Worm (Caenorhabditis elegans) whole organism, L4 larva: ENCODE results near the gene Y62H9A.11.

Source experiments
- ama-1 ChIP-seq: fragments of 150-350 bp; optimal IDR thresholded peaks from 2 replicates; lab custom pipeline; 2014; ENCODE audit warnings: inconsistent platforms, mixed read lengths
- duxl-1 ChIP-seq: sonication (generic microtip); optimal IDR thresholded peaks from 2 replicates; lab custom pipeline; 2016; ENCODE audit warnings: mild to moderate bottlenecking, missing genetic modification characterization, moderate library complexity, missing compliant biosample characterization; ENCODE audit not compliant: poor library complexity
- fkh-10 ChIP-seq: fragments of 150-350 bp; optimal IDR thresholded peaks from 2 replicates; lab custom pipeline; 2014; ENCODE audit warnings: missing biosample characterization, missing genetic modification reagents, missing genetic modification characterization
- fos-1 ChIP-seq: fragments of 150-350 bp; optimal IDR thresholded peaks from 2 replicates; lab custom pipeline; 2014; ENCODE audit warnings: missing biosample characterization, missing genetic modification characterization
- lin-15B ChIP-seq: fragments of 150-350 bp; sonication (generic microtip); optimal IDR thresholded peaks from 3 replicates; lab custom pipeline; 2014; ENCODE audit warnings: missing biosample characterization, missing genetic modification characterization
- lsy-2 ChIP-seq, 2 experiments: fragments of 150-350 bp in 1 of 2; sonication (generic microtip) in 1 of 2; optimal IDR thresholded peaks; 2 replicates each; lab custom pipeline; 2014 to 2017; ENCODE audit warnings: missing biosample characterization in 2 of 2, missing genetic modification characterization in 2 of 2
- mep-1 ChIP-seq: fragments of 150-350 bp; sonication (generic microtip); optimal IDR thresholded peaks from 3 replicates; lab custom pipeline; 2014; ENCODE audit warnings: missing biosample characterization, missing genetic modification characterization
- nhr-10 ChIP-seq: fragments of 150-350 bp; optimal IDR thresholded peaks from 2 replicates; lab custom pipeline; 2014; ENCODE audit warnings: missing biosample characterization, missing genetic modification characterization
- nhr-76 ChIP-seq: fragments of 150-350 bp; optimal IDR thresholded peaks from 2 replicates; lab custom pipeline; 2014; ENCODE audit warnings: missing biosample characterization, missing genetic modification characterization
- saeg-2 ChIP-seq: fragments of 200-800 bp; sonication (Bioruptor generic); IDR thresholded peaks from 2 replicates; pipeline ENCODE4 v1.3.6; 2022; ENCODE audit warnings: missing genetic modification reagents, missing genetic modification characterization, missing compliant biosample characterization
- skn-1 ChIP-seq: fragments of 150-350 bp; optimal IDR thresholded peaks from 2 replicates; lab custom pipeline; 2014; ENCODE audit warnings: missing biosample characterization, missing genetic modification characterization
- snpc-4 ChIP-seq: fragments of 150-350 bp; optimal IDR thresholded peaks from 2 replicates; lab custom pipeline; 2014; ENCODE audit warnings: missing biosample characterization, missing genetic modification characterization
- unc-130 ChIP-seq: sonication (generic microtip); optimal IDR thresholded peaks from 2 replicates; lab custom pipeline; 2016; ENCODE audit warnings: missing genetic modification reagents, missing genetic modification characterization, missing compliant biosample characterization
- unc-62 ChIP-seq, 3 experiments: fragments of 150-350 bp in 1 of 3; sonication (generic microtip); optimal IDR thresholded peaks in 2 of 3; peaks in 1 of 3; 1 replicate in 1 of 3; 2 replicates in 2 of 3; lab custom pipeline; 2014 to 2017; ENCODE audit warnings: missing biosample characterization in 3 of 3, missing genetic modification characterization in 3 of 3, missing genetic modification reagents in 3 of 3, missing genotype in 1 of 3

- no peak for TF ChIP-seq lin-15B (tag; lab: Kevin White, UChicago)
- no peak for TF ChIP-seq fkh-10
- TF ChIP-seq unc-130 (GFP tag; lab: Kevin White, UChicago): no peak
- no peak for TF ChIP-seq ama-1 (lab: Kevin White, UChicago)
- TF ChIP-seq unc-62 (GFP tag; optimal IDR thresholded peaks at IDR 0.05 in 1 of 2; lab: Kevin White, UChicago): no peak
- TF ChIP-seq unc-62 (tag; optimal IDR thresholded peaks at IDR 0.05; lab: Kevin White, UChicago): no peak
- TF ChIP-seq skn-1 (tag; lab: Kevin White, UChicago): no peak
- TF ChIP-seq nhr-76 (tag; lab: Kevin White, UChicago): no peak
- TF ChIP-seq snpc-4 (tag; lab: Kevin White, UChicago): no peak
- TF ChIP-seq mep-1 (tag; lab: Kevin White, UChicago): no peak
- no peak for TF ChIP-seq lsy-2 (tag; optimal IDR thresholded peaks at IDR 0.05; lab: Kevin White, UChicago)
- TF ChIP-seq nhr-10 (tag; lab: Kevin White, UChicago): no peak
- no peak for TF ChIP-seq duxl-1 (tag; lab: Kevin White, UChicago)
- no peak for TF ChIP-seq saeg-2 (GFP tag; lab: Robert Waterston, UW)
- TF ChIP-seq fos-1 (tag; lab: Kevin White, UChicago): no peak
Measured at ce11 chrX:11878109-11878508, 29.1 kb downstream of the Y62H9A.11 start, which contains the start of gene Y62H9A.2.
